Fruit fly (Drosophila melanogaster) whole organism, wandering third instar larva: ENCODE data around the gene TfAP-2.
A peak's percentile ranks its signal among the peaks of the same experiment; 100 is the strongest.

Experiments
- Abd-B ChIP-seq: fragments of >200 bp; optimal IDR thresholded peaks from 2 replicates; lab custom pipeline; 2017; ENCODE audit warnings: missing biosample characterization, missing genetic modification characterization
- CG32264 ChIP-seq: fragments of 200-800 bp; sonication (Bioruptor generic); optimal IDR thresholded peaks from 2 replicates; lab custom pipeline; 2016; ENCODE audit warnings: missing biosample characterization, missing genetic modification characterization
- CG9705 ChIP-seq: fragments of 200-800 bp; sonication (Bioruptor generic); optimal IDR thresholded peaks from 2 replicates; lab custom pipeline; 2018; ENCODE audit warnings: missing biosample characterization, mild to moderate bottlenecking, missing genetic modification characterization
- Dfd ChIP-seq: fragments of >200 bp; optimal IDR thresholded peaks from 2 replicates; lab custom pipeline; 2017; ENCODE audit warnings: missing biosample characterization, missing genetic modification characterization
- Dif ChIP-seq: fragments of 200-275, 200-300 bp; sonication (Bioruptor generic); optimal IDR thresholded peaks from 2 replicates; lab custom pipeline; 2018; ENCODE audit warnings: missing biosample characterization, missing genetic modification characterization; ENCODE audit not compliant: partially characterized antibody
- GATAd ChIP-seq: sonication (Bioruptor generic); optimal IDR thresholded peaks from 2 replicates; lab custom pipeline; 2016; ENCODE audit warnings: missing biosample characterization, missing genetic modification characterization
- HLH106 ChIP-seq: fragments of 200-800 bp; optimal IDR thresholded peaks from 3 replicates; lab custom pipeline; 2019; ENCODE audit warnings: missing biosample characterization, mild to moderate bottlenecking, missing genetic modification characterization, moderate library complexity
- Hnf4 ChIP-seq: fragments of 200-800 bp; sonication (Bioruptor generic); optimal IDR thresholded peaks from 2 replicates; lab custom pipeline; 2016; ENCODE audit warnings: missing biosample characterization, mild to moderate bottlenecking, missing genetic modification characterization
- Hr78 ChIP-seq: fragments of >200 bp; optimal IDR thresholded peaks from 2 replicates; lab custom pipeline; 2017; ENCODE audit warnings: missing biosample characterization, missing genetic modification characterization
- Hr83 ChIP-seq: fragments of 200-300 bp; sonication (Bioruptor generic); optimal IDR thresholded peaks from 2 replicates; lab custom pipeline; 2016; ENCODE audit warnings: missing biosample characterization, mild to moderate bottlenecking, missing genetic modification characterization, moderate library complexity; ENCODE audit not compliant: poor library complexity, severe bottlenecking
- Jra ChIP-seq: sonication (Bioruptor generic); optimal IDR thresholded peaks from 2 replicates; lab custom pipeline; 2016; ENCODE audit warnings: missing biosample characterization, missing genetic modification characterization
- Myc ChIP-seq: fragments of >200 bp; optimal IDR thresholded peaks from 2 replicates; lab custom pipeline; 2017
- N ChIP-seq: fragments of >200 bp; optimal IDR thresholded peaks from 2 replicates; lab custom pipeline; 2018; ENCODE audit warnings: missing biosample characterization, missing external identifiers, missing genetic modification characterization
- OdsH ChIP-seq: fragments of 200-800 bp; sonication (Bioruptor generic); optimal IDR thresholded peaks from 2 replicates; lab custom pipeline; 2016; ENCODE audit warnings: missing biosample characterization, mild to moderate bottlenecking, missing genetic modification characterization
- Rel ChIP-seq, 2 experiments: fragments of 200-800 bp; sonication (Bioruptor generic) in 1 of 2; optimal IDR thresholded peaks; 2 replicates in 1 of 2; 3 replicates in 1 of 2; lab custom pipeline; 2016 to 2019; ENCODE audit warnings: mild to moderate bottlenecking in 2 of 2, missing biosample characterization in 2 of 2, missing genetic modification characterization in 2 of 2, moderate library complexity in 1 of 2
- Sp1 ChIP-seq: fragments of 200-800 bp; sonication (Bioruptor generic); optimal IDR thresholded peaks from 3 replicates; lab custom pipeline; 2019; ENCODE audit warnings: missing biosample characterization, mild to moderate bottlenecking, missing genetic modification characterization, moderate library complexity
- Vsx2 ChIP-seq: fragments of 200-300, 225-300 bp; sonication (Bioruptor generic); optimal IDR thresholded peaks from 2 replicates; lab custom pipeline; 2018; ENCODE audit warnings: missing biosample characterization, missing genetic modification characterization; ENCODE audit not compliant: partially characterized antibody
- br ChIP-seq: fragments of 200-800 bp; sonication (Bioruptor generic); optimal IDR thresholded peaks from 2 replicates; lab custom pipeline; 2016; ENCODE audit warnings: missing biosample characterization, missing genetic modification characterization
- brk ChIP-seq: fragments of 200-800 bp; sonication (Bioruptor generic); optimal IDR thresholded peaks from 2 replicates; lab custom pipeline; 2016; ENCODE audit warnings: missing biosample characterization, mild to moderate bottlenecking, missing genetic modification characterization
- dl ChIP-seq, 2 experiments: fragments of 175-275, 200-275 bp in 1 of 2; fragments of 200-275 bp in 1 of 2; sonication (Bioruptor generic); optimal IDR thresholded peaks; lab custom pipeline; 2018; ENCODE audit warnings: mild to moderate bottlenecking in 2 of 2, missing biosample characterization in 2 of 2, missing genetic modification characterization in 2 of 2, moderate library complexity in 2 of 2; ENCODE audit not compliant: partially characterized antibody in 2 of 2, insufficient read depth in 1 of 2
- dmrt93B ChIP-seq: fragments of 200-800 bp; sonication (Bioruptor generic); optimal IDR thresholded peaks from 2 replicates; lab custom pipeline; 2018; ENCODE audit warnings: missing biosample characterization, mild to moderate bottlenecking, missing genetic modification characterization
- dsf ChIP-seq: sonication (Bioruptor generic); optimal IDR thresholded peaks from 2 replicates; lab custom pipeline; 2016; ENCODE audit warnings: missing biosample characterization, missing genetic modification characterization, borderline replicate concordance
- ey ChIP-seq: fragments of 200-800 bp; sonication (Bioruptor generic); optimal IDR thresholded peaks from 2 replicates; lab custom pipeline; 2016; ENCODE audit warnings: missing biosample characterization, missing genetic modification characterization
- foxo ChIP-seq, 2 experiments: fragments of 200-800 bp; sonication (Bioruptor generic); optimal IDR thresholded peaks; 2 replicates in 1 of 2; 3 replicates in 1 of 2; lab custom pipeline; 2016 to 2017; ENCODE audit warnings: missing biosample characterization in 2 of 2, missing genetic modification characterization in 2 of 2
- fru ChIP-seq: fragments of 200-800 bp; sonication (Bioruptor generic); optimal IDR thresholded peaks from 3 replicates; lab custom pipeline; 2016; ENCODE audit warnings: missing biosample characterization, mild to moderate bottlenecking, missing genetic modification characterization
- pan ChIP-seq: fragments of >200 bp; optimal IDR thresholded peaks from 2 replicates; lab custom pipeline; 2017
- psq ChIP-seq: fragments of 200-800 bp; sonication (Bioruptor generic); optimal IDR thresholded peaks from 3 replicates; lab custom pipeline; 2017; ENCODE audit warnings: missing biosample characterization, mild to moderate bottlenecking, missing genetic modification characterization, moderate library complexity
- rgr ChIP-seq: fragments of 200-800 bp; sonication (Bioruptor generic); optimal IDR thresholded peaks from 3 replicates; lab custom pipeline; 2016; ENCODE audit warnings: missing biosample characterization, mild to moderate bottlenecking, missing genetic modification characterization
- sage ChIP-seq: fragments of 200-800 bp; sonication (Bioruptor generic); optimal IDR thresholded peaks from 2 replicates; lab custom pipeline; 2016; ENCODE audit warnings: missing biosample characterization, mild to moderate bottlenecking, missing genetic modification characterization
- sv ChIP-seq: fragments of 200-800 bp; sonication (Bioruptor generic); optimal IDR thresholded peaks from 3 replicates; lab custom pipeline; 2016; ENCODE audit warnings: missing biosample characterization, missing genetic modification characterization
- tai ChIP-seq: sonication (Bioruptor generic); optimal IDR thresholded peaks from 2 replicates; lab custom pipeline; 2016; ENCODE audit warnings: missing biosample characterization, missing genetic modification characterization
- usp ChIP-seq: fragments of >200 bp; optimal IDR thresholded peaks from 2 replicates; lab custom pipeline; 2017; ENCODE audit warnings: missing biosample characterization, missing genetic modification characterization
- woc ChIP-seq: sonication (Bioruptor generic); optimal IDR thresholded peaks from 2 replicates; lab custom pipeline; 2016; ENCODE audit warnings: missing biosample characterization, mild to moderate bottlenecking, missing genetic modification characterization

TfAP-2 gene

dm6 chr3L:21568848-21569372 lies 17.7 kb upstream of the TfAP-2 start, which contains the start of the genes CRIF and SMC5:
Gene CRIF (minus strand): TSS chr3L:21568898.
Gene SMC5 (plus strand): TSS chr3L:21569176.
- TF ChIP-seq rgr (GFP tag; lab: Kevin White, UChicago) = no peak
- TF ChIP-seq sv (GFP tag; lab: Kevin White, UChicago) = peak; percentile 60
- peak; percentile 91 for TF ChIP-seq Myc (lab: Kevin White, UChicago)
- TF ChIP-seq Hr78 (GFP tag; lab: Kevin White, UChicago) = no peak
- no peak for TF ChIP-seq dmrt93B (GFP tag; lab: Kevin White, UChicago)
- no peak for TF ChIP-seq Sp1
- TF ChIP-seq CG9705 (GFP tag; lab: Kevin White, UChicago) = peak; percentile 56
- TF ChIP-seq OdsH (GFP tag; lab: Kevin White, UChicago) = peak; percentile 45
- peak; percentile 18 to 62 for TF ChIP-seq dl (GFP tag; optimal IDR thresholded peaks at IDR 0.05; lab: Kevin White, UChicago; ENCODE audit: insufficient read depth in 1 of 2, partially characterized antibody in 2 of 2)
- peak; percentile 64 for TF ChIP-seq Hnf4
- TF ChIP-seq dsf (GFP tag; lab: Kevin White, UChicago) = no peak
- TF ChIP-seq Vsx2 (GFP tag; lab: Kevin White, UChicago) = peak; percentile 95
- TF ChIP-seq foxo (GFP tag; optimal IDR thresholded peaks at IDR 0.05; lab: Kevin White, UChicago) = no peak
- TF ChIP-seq woc = peak; percentile 86
- TF ChIP-seq Dif (GFP tag; lab: Kevin White, UChicago) = peak; percentile 86
- TF ChIP-seq fru (GFP tag; lab: Kevin White, UChicago) = no peak
- peak; percentile 47 for TF ChIP-seq ey (GFP tag; lab: Kevin White, UChicago)
- TF ChIP-seq tai (GFP tag; lab: Kevin White, UChicago) = peak; percentile 83
- no peak for TF ChIP-seq Hr83 (GFP tag; lab: Kevin White, UChicago)
- no peak for TF ChIP-seq CG32264 (GFP tag; lab: Kevin White, UChicago)
- peak; percentile 34 for TF ChIP-seq Jra
- TF ChIP-seq HLH106 (tag; lab: Kevin White, UChicago) = peak; percentile 59
- TF ChIP-seq psq = peak; percentile 40

dm6 chr3L:21573831-21574230 lies 12.8 kb upstream of the TfAP-2 start, which contains the start of gene EMC10:
Gene EMC10 (plus strand): TSS chr3L:21574131.
- no peak for TF ChIP-seq ey (GFP tag; lab: Kevin White, UChicago)
- no peak for TF ChIP-seq CG9705 (GFP tag; lab: Kevin White, UChicago)
- TF ChIP-seq Hr78 (GFP tag; lab: Kevin White, UChicago) = no peak
- no peak for TF ChIP-seq Dif (GFP tag; lab: Kevin White, UChicago)
- no peak for TF ChIP-seq rgr (GFP tag; lab: Kevin White, UChicago)
- no peak for TF ChIP-seq br

- TF ChIP-seq sage = no peak
- no peak for TF ChIP-seq Hnf4
- no peak for TF ChIP-seq brk (GFP tag; lab: Kevin White, UChicago)
- no peak for TF ChIP-seq Dif (GFP tag; lab: Kevin White, UChicago)
- no peak for TF ChIP-seq usp
- no peak for TF ChIP-seq Dfd (GFP tag; lab: Kevin White, UChicago)
- peak; percentile 7 for TF ChIP-seq woc
- TF ChIP-seq Myc (lab: Kevin White, UChicago) = peak; percentile 59
- TF ChIP-seq Abd-B = no peak
Measured at dm6 chr3L:21574296-21574745, 12.3 kb upstream of the TfAP-2 start.

- TF ChIP-seq Jra (no peak), OdsH (GFP tag; lab: Kevin White, UChicago) (peak; percentile 37), sage (no peak), Myc (lab: Kevin White, UChicago) (no peak), dsf (GFP tag; lab: Kevin White, UChicago) (no peak), GATAd (GFP tag; lab: Kevin White, UChicago) (no peak), usp (no peak), dl (GFP tag; optimal IDR thresholded peaks at IDR 0.05; lab: Kevin White, UChicago; ENCODE audit: insufficient read depth in 1 of 2, partially characterized antibody in 2 of 2) (no peak), pan (lab: Kevin White, UChicago) (no peak), psq (peak; percentile 68), woc (peak; percentile 26), Dif (GFP tag; lab: Kevin White, UChicago) (no peak), Sp1 (peak; percentile 42), Rel (GFP tag; optimal IDR thresholded peaks at IDR 0.05; lab: Kevin White, UChicago) (no peak), Rel (tag; optimal IDR thresholded peaks at IDR 0.05; lab: Kevin White, UChicago) (no peak), N (GFP tag; lab: Kevin White, UChicago) (no peak), HLH106 (tag; lab: Kevin White, UChicago) (peak; percentile 44), Hr78 (GFP tag; lab: Kevin White, UChicago) (no peak), fru (GFP tag; lab: Kevin White, UChicago) (peak; percentile 26), foxo (GFP tag; optimal IDR thresholded peaks at IDR 0.05; lab: Kevin White, UChicago) (peak in 1 of 2 experiments; percentile 24), brk (GFP tag; lab: Kevin White, UChicago) (no peak), Abd-B (no peak), rgr (GFP tag; lab: Kevin White, UChicago) (no peak)
Measured at dm6 chr3L:21581984-21582383, 4.6 kb upstream of the TfAP-2 start.
